Fruit fly (Drosophila melanogaster): ENCODE data around the gene CG7453.

The CG7453 gene

DNA sequence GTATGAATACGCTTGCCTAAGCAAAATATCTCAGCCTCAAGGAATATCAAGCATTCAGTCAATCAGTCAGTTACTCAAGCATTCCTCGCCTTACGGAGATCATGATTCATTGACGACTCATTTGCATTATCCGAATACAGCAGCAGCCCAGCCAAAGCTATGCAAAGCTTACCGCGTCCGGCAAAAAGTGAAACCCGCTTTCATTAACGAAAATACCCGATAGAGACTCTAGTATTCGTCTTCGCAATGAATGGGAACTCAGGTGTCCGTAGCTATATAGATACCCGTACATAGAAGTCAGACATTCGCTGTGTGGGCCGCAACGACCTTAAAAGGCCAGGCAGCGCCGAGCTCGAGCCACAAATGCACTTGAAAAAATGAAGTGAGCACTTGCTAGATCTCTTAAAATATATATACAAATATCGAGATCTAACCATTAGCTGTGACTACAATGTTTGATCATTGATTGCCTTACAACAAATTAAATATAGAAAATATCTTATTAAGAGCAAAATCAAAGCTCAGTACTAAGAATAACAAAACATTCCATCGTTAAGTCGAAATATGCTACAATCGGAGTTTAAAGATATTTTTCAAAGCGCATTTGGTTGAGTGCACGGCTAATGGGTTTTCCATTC lies 35.1 kb upstream of the CG7453 start (continued):
- no peak for TF ChIP-seq MTF-1 (GFP tag; optimal IDR thresholded peaks at IDR 0.05; ENCODE audit: borderline replicate concordance)
- TF ChIP-seq abd-A (tag; optimal IDR thresholded peaks at IDR 0.05), result no peak
- no peak for TF ChIP-seq CG9609 (GFP tag; optimal IDR thresholded peaks at IDR 0.05)
- TF ChIP-seq Eip74EF (GFP tag; optimal IDR thresholded peaks at IDR 0.05), result peak in 1 of 2 experiments; percentile 14
- TF ChIP-seq grau (tag; optimal IDR thresholded peaks at IDR 0.05), result peak; percentile 22
- TF ChIP-seq CG18476 (GFP tag; optimal IDR thresholded peaks at IDR 0.05), result no peak
- TF ChIP-seq Ptx1 (GFP tag; IDR thresholded peaks at IDR 0.05), result 0 out of 2 replicates have a peak, but pooled peaks have one; percentile 8
- no peak for TF ChIP-seq CG10147 (GFP tag; optimal IDR thresholded peaks at IDR 0.05)
- TF ChIP-seq her (GFP tag; optimal IDR thresholded peaks at IDR 0.05), result no peak
- no peak for TF ChIP-seq CG10366 (GFP tag; IDR thresholded peaks at IDR 0.05)
- TF ChIP-seq CG3281 (GFP tag; optimal IDR thresholded peaks at IDR 0.05), result no peak
- no peak for TF ChIP-seq btn (GFP tag; optimal IDR thresholded peaks at IDR 0.05)
- no peak for TF ChIP-seq Camta (GFP tag; optimal IDR thresholded peaks at IDR 0.05)
- no peak for TF ChIP-seq CG4617 (GFP tag; optimal IDR thresholded peaks at IDR 0.05; ENCODE audit: borderline replicate concordance)
- TF ChIP-seq CG2678 (tag; optimal IDR thresholded peaks at IDR 0.05), result peak; percentile 46
- no peak for TF ChIP-seq gce (GFP tag; IDR thresholded peaks at IDR 0.05)
- peak in 1 of 2 experiments; percentile 41 for TF ChIP-seq Hr51 (GFP tag; optimal IDR thresholded peaks at IDR 0.05)
- TF ChIP-seq Sox100B (GFP tag; optimal IDR thresholded peaks at IDR 0.05), result peak; percentile 36
- no peak for TF ChIP-seq CG8359 (GFP tag; optimal IDR thresholded peaks at IDR 0.05; ENCODE audit: borderline replicate concordance)
- TF ChIP-seq Scr (GFP tag; IDR thresholded peaks at IDR 0.05; ENCODE audit: partially characterized antibody), result no peak
- peak; percentile 1 for TF ChIP-seq CG7556 (GFP tag; optimal IDR thresholded peaks at IDR 0.05)
- TF ChIP-seq Adf1 (GFP tag; IDR thresholded peaks at IDR 0.05), result no peak
- peak; percentile 31 for TF ChIP-seq CG8281 (tag; optimal IDR thresholded peaks at IDR 0.05)
- TF ChIP-seq cas (GFP tag; IDR thresholded peaks at IDR 0.05), result no peak
- TF ChIP-seq Taf1 (GFP tag; IDR thresholded peaks at IDR 0.05), result no peak
- TF ChIP-seq CG2712 (tag; optimal IDR thresholded peaks at IDR 0.05), result peak; percentile 22
- peak; percentile 7 for TF ChIP-seq CG8924 (tag; optimal IDR thresholded peaks at IDR 0.05)

DNA sequence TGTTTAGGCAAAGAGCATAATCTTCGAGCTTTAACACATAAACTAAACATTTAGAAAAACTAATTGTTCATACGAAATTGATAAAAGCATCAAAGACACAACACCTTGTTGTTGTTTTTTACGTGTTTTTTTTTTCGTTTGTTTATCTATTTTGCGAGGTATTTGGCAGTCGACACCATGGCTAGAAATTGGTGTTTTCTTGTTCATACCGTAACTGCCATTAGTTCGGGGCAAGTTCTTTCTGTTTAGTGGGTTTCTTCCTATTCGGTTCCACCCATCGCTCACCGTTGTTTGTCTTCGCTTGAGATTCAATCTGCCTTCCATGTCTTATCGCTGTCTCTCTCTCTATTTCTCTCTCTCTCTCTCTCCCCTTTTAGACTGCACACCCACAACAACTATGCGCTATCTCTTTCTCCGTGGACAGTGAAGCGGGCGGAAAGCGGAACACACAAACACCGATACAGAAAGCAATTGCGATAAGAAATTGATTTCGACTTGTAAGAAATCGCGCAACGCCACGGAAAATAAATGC lies 33.5 kb upstream of the CG7453 start:
- TF ChIP-seq NK7.1 (GFP tag; optimal IDR thresholded peaks at IDR 0.05), result peak; percentile 61
- TF ChIP-seq CG11695 (GFP tag; IDR thresholded peaks at IDR 0.05), result 0 out of 3 replicates have a peak, but pooled peaks have one; percentile 21
- TF ChIP-seq eyg (GFP tag; optimal IDR thresholded peaks at IDR 0.05), result no peak
- no peak for TF ChIP-seq al (GFP tag; IDR thresholded peaks at IDR 0.05)
- peak; percentile 42 for TF ChIP-seq sd (tag; optimal IDR thresholded peaks at IDR 0.05)
- TF ChIP-seq Dref (GFP tag; IDR thresholded peaks at IDR 0.05), result no peak
- TF ChIP-seq CG6175 (GFP tag; IDR thresholded peaks at IDR 0.05), result peak; percentile 39; the same call in 1 of the 3 replicates
- peak; percentile 12 for TF ChIP-seq CG18262 (tag; optimal IDR thresholded peaks at IDR 0.05)
- TF ChIP-seq vnd (GFP tag; IDR thresholded peaks at IDR 0.05; ENCODE audit: partially characterized antibody), result no peak
- TF ChIP-seq Optix (GFP tag; IDR thresholded peaks at IDR 0.05), result 0 out of 3 replicates have a peak, but pooled peaks have one; percentile 34
- no peak for TF ChIP-seq pan (optimal IDR thresholded peaks at IDR 0.05)
- TF ChIP-seq pan (GFP tag; optimal IDR thresholded peaks at IDR 0.05 in 1 of 2, IDR thresholded peaks at IDR 0.05 in 1 of 2), result peak in 1 of 2 experiments; percentile 5
- no peak for TF ChIP-seq CG3838 (GFP tag; optimal IDR thresholded peaks at IDR 0.05)
- no peak for TF ChIP-seq CG2875 (GFP tag; optimal IDR thresholded peaks at IDR 0.05)
- peak; percentile 19 for TF ChIP-seq pho (GFP tag; optimal IDR thresholded peaks at IDR 0.05)
- no peak for TF ChIP-seq hkb (optimal IDR thresholded peaks at IDR 0.05)
- TF ChIP-seq hkb (GFP tag; IDR thresholded peaks at IDR 0.05), result peak; percentile 17; the same call in 1 of the 2 replicates
- TF ChIP-seq CG3065 (GFP tag; optimal IDR thresholded peaks at IDR 0.05), result no peak
- peak; percentile 56 for TF ChIP-seq exex (tag; optimal IDR thresholded peaks at IDR 0.05)
- peak; percentile 46 for TF ChIP-seq CG30403 (GFP tag; optimal IDR thresholded peaks at IDR 0.05)
- no peak for TF ChIP-seq ssp (GFP tag; IDR thresholded peaks at IDR 0.05)
- TF ChIP-seq CG30020 (tag; optimal IDR thresholded peaks at IDR 0.05), result no peak
- TF ChIP-seq CG15514 (GFP tag; optimal IDR thresholded peaks at IDR 0.05), result no peak
